Worm (Caenorhabditis elegans) whole organism, L4/young adult: ENCODE measurements around the gene dhs-24.

Experiments
- W03F9.2 ChIP-seq: fragments of 150-350 bp; optimal IDR thresholded peaks from 2 replicates; lab custom pipeline; 2014; ENCODE audit warnings: missing biosample characterization, missing genetic modification characterization
- dao-5 ChIP-seq: sonication (generic microtip); optimal IDR thresholded peaks from 2 replicates; lab custom pipeline; 2016; ENCODE audit warnings: missing genotype, missing genetic modification characterization, moderate library complexity, missing compliant biosample characterization
- him-1 ChIP-seq: sonication (generic microtip); optimal IDR thresholded peaks from 2 replicates; lab custom pipeline; 2016; ENCODE audit warnings: missing genotype, missing genetic modification reagents, missing genetic modification characterization, missing compliant biosample characterization

Gene dhs-24

ce11 chrV:19897982-19898381, 48.4 kb downstream of the dhs-24 start:
- TF ChIP-seq him-1 (tag; lab: Kevin White, UChicago), result no peak
- no peak for TF ChIP-seq W03F9.2 (tag; lab: Kevin White, UChicago)
- no peak for TF ChIP-seq dao-5

ce11 chrV:19897557-19897956, 48.9 kb downstream of the dhs-24 start:
- TF ChIP-seq him-1 (tag; lab: Kevin White, UChicago), result no peak
- TF ChIP-seq W03F9.2 (tag; lab: Kevin White, UChicago), result peak; percentile 25

- TF ChIP-seq W03F9.2 (tag; lab: Kevin White, UChicago) (no peak), dao-5 (no peak), him-1 (tag; lab: Kevin White, UChicago) (no peak)
These were observed 51.2 kb downstream of the dhs-24 start, which contains the start of gene gly-4 for ce11 chrV:19895250-19895649. TSS of gene gly-4 (minus strand) at chrV:19895350.
